Worm (Caenorhabditis elegans) whole organism, L2 larva: ENCODE results near the gene W03F8.4.

Experiments used
- F13H6.1 ChIP-seq: sonication (generic microtip); optimal IDR thresholded peaks from 2 replicates; lab custom pipeline; 2016; ENCODE audit warnings: missing genetic modification characterization, missing compliant biosample characterization
- alr-1 ChIP-seq: fragments of 150-350 bp; optimal IDR thresholded peaks from 2 replicates; lab custom pipeline; 2014; ENCODE audit warnings: missing biosample characterization, missing genetic modification characterization
- ceh-16 ChIP-seq: fragments of 150-350 bp; optimal IDR thresholded peaks from 2 replicates; lab custom pipeline; 2014; ENCODE audit warnings: missing biosample characterization, missing genetic modification characterization
- ceh-82 ChIP-seq: fragments of 150-350 bp; optimal IDR thresholded peaks from 2 replicates; lab custom pipeline; 2014; ENCODE audit warnings: missing biosample characterization, missing genetic modification characterization
- egl-27 ChIP-seq: sonication (generic microtip); optimal IDR thresholded peaks from 3 replicates; lab custom pipeline; 2017; ENCODE audit warnings: missing biosample characterization, missing genetic modification reagents, missing genetic modification characterization
- lin-13 ChIP-seq: fragments of 150-350 bp; optimal IDR thresholded peaks from 2 replicates; lab custom pipeline; 2014; ENCODE audit warnings: missing biosample characterization, missing genetic modification reagents, missing genetic modification characterization
- mdl-1 ChIP-seq, 2 experiments: fragments of 150-350 bp in 1 of 2; sonication (generic microtip) in 1 of 2; optimal IDR thresholded peaks; 2 replicates each; lab custom pipeline; 2017; ENCODE audit warnings: missing biosample characterization in 2 of 2, missing genetic modification characterization in 2 of 2
- nhr-10 ChIP-seq: sonication (generic microtip); optimal IDR thresholded peaks from 2 replicates; lab custom pipeline; 2017; ENCODE audit warnings: missing biosample characterization, missing genetic modification characterization
- nhr-23 ChIP-seq: fragments of 150-350 bp; optimal IDR thresholded peaks from 2 replicates; lab custom pipeline; 2014; ENCODE audit warnings: missing biosample characterization, missing genetic modification reagents, missing genetic modification characterization
- snpc-4 ChIP-seq: fragments of 150-350 bp; optimal IDR thresholded peaks from 2 replicates; lab custom pipeline; 2014; ENCODE audit warnings: missing biosample characterization, missing genetic modification characterization
- unc-55 ChIP-seq: fragments of 150-350 bp; sonication (generic microtip); optimal IDR thresholded peaks from 3 replicates; lab custom pipeline; 2014; ENCODE audit warnings: missing biosample characterization, missing genetic modification reagents, missing genetic modification characterization
- unc-62 ChIP-seq: fragments of 150-350 bp; optimal IDR thresholded peaks from 2 replicates; lab custom pipeline; 2014; ENCODE audit warnings: missing biosample characterization, missing genetic modification reagents, missing genetic modification characterization
- ztf-11 ChIP-seq: sonication (generic microtip); optimal IDR thresholded peaks from 2 replicates; lab custom pipeline; 2017; ENCODE audit warnings: missing biosample characterization, missing genetic modification characterization

DNA sequence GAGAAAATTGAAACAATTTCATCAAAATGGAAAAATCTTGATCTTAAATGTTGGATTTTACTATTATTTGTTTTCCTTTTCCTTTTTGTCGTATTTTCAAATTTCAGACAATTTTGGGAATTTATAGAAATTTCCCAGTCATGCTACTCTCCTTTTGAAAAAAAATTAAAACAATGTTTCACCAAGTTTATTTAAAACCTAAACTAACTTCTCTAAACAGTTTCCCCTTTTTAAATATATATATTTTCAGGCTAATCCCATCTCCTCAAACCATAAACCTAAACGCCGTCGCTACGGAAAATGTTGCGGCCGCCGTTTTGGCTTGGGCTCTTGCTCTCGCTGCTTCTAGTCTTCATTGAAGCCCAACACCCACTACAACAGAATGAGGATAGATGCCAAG is 10.9 kb upstream of the W03F8.4 start, which contains the start of gene lam-1:
- TF ChIP-seq ceh-16 (no peak), nhr-10 (tag; lab: Kevin White, UChicago) (no peak), lin-13 (no peak), snpc-4 (no peak), ztf-11 (no peak), ceh-82 (no peak), alr-1 (tag; lab: Kevin White, UChicago) (no peak), nhr-23 (tag; lab: Kevin White, UChicago) (no peak), mdl-1 (tag; optimal IDR thresholded peaks at IDR 0.05; lab: Kevin White, UChicago) (no peak), unc-55 (GFP tag; lab: Kevin White, UChicago) (no peak), unc-62 (no peak), F13H6.1 (tag; lab: Kevin White, UChicago) (no peak), egl-27 (tag; lab: Kevin White, UChicago) (no peak)
